Worm (Caenorhabditis elegans) whole organism, young adult: ENCODE results near the gene skr-8.

ENCODE experiments used
- F49E8.2 ChIP-seq: sonication (generic microtip); optimal IDR thresholded peaks from 3 replicates; lab custom pipeline; 2017; ENCODE audit warnings: missing genetic modification characterization, mild to moderate bottlenecking, missing compliant biosample characterization, antibody characterized with exemption, moderate library complexity; ENCODE audit not compliant: insufficient read depth
- Y53G8AR.9 ChIP-seq: fragments of 200-800 bp; sonication (Bioruptor generic); conservative IDR thresholded peaks from 2 replicates; pipeline ENCODE4 v1.3.6; 2022; ENCODE audit warnings: missing genetic modification reagents, missing genetic modification characterization, missing compliant biosample characterization
- atf-7 ChIP-seq: sonication (generic microtip); optimal IDR thresholded peaks from 2 replicates; lab custom pipeline; 2017; ENCODE audit warnings: mild to moderate bottlenecking, missing genetic modification characterization, missing compliant biosample characterization
- attf-3 ChIP-seq: fragments of 200-800 bp; sonication (Bioruptor generic); conservative IDR thresholded peaks from 2 replicates; pipeline ENCODE4 v1.3.6; 2022; ENCODE audit warnings: missing genetic modification reagents, missing genetic modification characterization, missing compliant biosample characterization
- dpl-1 ChIP-seq: fragments of 150-350 bp; optimal IDR thresholded peaks from 2 replicates; lab custom pipeline; 2014; ENCODE audit warnings: missing biosample characterization, missing genetic modification reagents, missing genetic modification characterization
- egl-44 ChIP-seq: fragments of 200-800 bp; sonication (Bioruptor generic); IDR thresholded peaks from 2 replicates; pipeline ENCODE4 v1.3.6; 2022; ENCODE audit warnings: missing genetic modification reagents, missing genetic modification characterization, missing compliant biosample characterization
- madf-6 ChIP-seq: fragments of 200-800 bp; sonication (Bioruptor generic); IDR thresholded peaks from 2 replicates; pipeline ENCODE4 v1.3.6; 2022; ENCODE audit warnings: missing genetic modification reagents, missing genetic modification characterization, missing compliant biosample characterization
- nfyb-1 ChIP-seq: fragments of 200-800 bp; sonication (Bioruptor generic); IDR thresholded peaks from 2 replicates; pipeline ENCODE4 v1.3.6; 2022; ENCODE audit warnings: missing genetic modification reagents, missing genetic modification characterization, missing compliant biosample characterization
- nhr-179 ChIP-seq: sonication (generic microtip); optimal IDR thresholded peaks from 2 replicates; lab custom pipeline; 2016; ENCODE audit warnings: mild to moderate bottlenecking, missing genetic modification characterization, missing compliant biosample characterization
- nhr-80 ChIP-seq: sonication (generic microtip); optimal IDR thresholded peaks from 2 replicates; lab custom pipeline; 2016; ENCODE audit warnings: missing genetic modification characterization, missing compliant biosample characterization
- pha-4 ChIP-seq: fragments of 150-350 bp; sonication (generic microtip); optimal IDR thresholded peaks from 2 replicates; lab custom pipeline; 2014; ENCODE audit warnings: missing biosample characterization, missing genetic modification reagents, missing genetic modification characterization
- sptf-2 ChIP-seq: fragments of 200-800 bp; sonication (Bioruptor generic); optimal IDR thresholded peaks from 2 replicates; lab custom pipeline; 2018; ENCODE audit warnings: mild to moderate bottlenecking, missing genetic modification characterization, missing compliant biosample characterization
- unc-62 ChIP-seq: fragments of 150-350 bp; optimal IDR thresholded peaks from 2 replicates; lab custom pipeline; 2014; ENCODE audit warnings: missing biosample characterization, missing genetic modification reagents, missing genetic modification characterization

DNA sequence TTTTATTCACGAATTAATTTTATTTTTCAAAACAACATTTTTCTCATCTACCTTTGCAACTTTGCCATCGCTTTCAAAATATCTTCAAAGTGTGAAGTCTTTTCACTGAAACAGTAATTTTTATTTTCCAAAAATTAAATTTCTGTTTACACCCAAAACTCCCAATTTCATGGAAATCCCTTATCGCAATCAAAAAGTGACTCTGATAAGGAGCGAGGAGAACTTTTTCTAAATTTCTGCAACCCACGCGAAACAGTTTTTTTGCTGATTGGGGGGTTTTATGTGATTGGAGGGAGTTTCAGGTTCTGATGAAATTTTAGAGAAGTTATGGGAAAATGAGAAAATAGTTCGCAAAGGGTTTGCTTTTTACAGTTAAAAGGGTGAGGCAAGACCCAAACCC is 13.9 kb upstream of the skr-8 start:
- TF ChIP-seq nhr-80 (no peak), pha-4 (no peak), sptf-2 (GFP tag; lab: Kevin White, UChicago) (no peak), attf-3 (no peak), Y53G8AR.9 (GFP tag; lab: Robert Waterston, UW) (no peak), madf-6 (GFP tag; lab: Robert Waterston, UW) (no peak), nfyb-1 (GFP tag; lab: Robert Waterston, UW) (no peak), atf-7 (tag; lab: Kevin White, UChicago) (no peak), F49E8.2 (tag; lab: Kevin White, UChicago) (no peak), nhr-179 (no peak), unc-62 (GFP tag; lab: Kevin White, UChicago) (no peak), egl-44 (GFP tag; lab: Robert Waterston, UW) (no peak), dpl-1 (GFP tag; lab: Kevin White, UChicago) (no peak)
